Fruit fly (Drosophila melanogaster) whole organism: ENCODE data around the gene sra.

ENCODE experiments used
- CG8478 ChIP-seq: fragments of >200 bp; optimal IDR thresholded peaks from 2 replicates; lab custom pipeline; 2018; ENCODE audit warnings: inconsistent platforms
- psq ChIP-seq: fragments of >200 bp; optimal IDR thresholded peaks from 2 replicates; lab custom pipeline; 2017

DNA sequence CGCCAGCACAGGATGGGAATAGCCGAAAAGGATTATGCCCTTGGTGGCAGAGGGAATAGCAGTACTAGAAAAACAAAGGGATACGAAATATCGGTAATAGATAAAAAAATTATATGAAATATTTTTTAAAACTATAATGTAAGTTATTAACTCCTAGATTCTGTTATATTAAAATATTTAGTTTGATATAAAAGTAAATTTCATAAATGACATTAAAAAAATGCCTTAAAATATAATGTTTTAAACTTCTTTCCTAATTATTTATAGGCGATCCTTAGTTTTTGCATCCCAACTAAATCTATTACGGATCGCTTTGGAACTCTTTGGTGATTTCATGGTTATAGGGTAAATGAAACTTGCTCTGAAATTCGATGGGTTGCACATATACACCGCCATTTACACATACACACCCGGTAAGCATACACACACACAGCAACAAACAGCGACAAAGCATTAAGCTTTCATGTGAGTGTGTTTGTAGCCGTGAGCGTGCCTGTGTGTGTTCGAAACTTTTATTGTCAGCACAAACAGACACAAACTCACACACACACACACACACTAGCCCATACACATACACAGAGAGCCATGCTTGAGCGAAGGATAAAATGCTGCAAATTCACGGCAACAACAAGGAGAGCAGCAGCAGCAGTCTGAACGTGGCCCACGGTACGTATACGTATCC lies 27.1 kb downstream of the sra start:
- TF ChIP-seq psq (lab: Kevin White, UChicago) (no peak), CG8478 (lab: Kevin White, UChicago) (no peak)
